Worm (Caenorhabditis elegans) whole organism, late embryonic: Measurements from ENCODE around the gene scl-26.

Experiments
- F13H6.1 ChIP-seq: sonication (generic microtip); optimal IDR thresholded peaks from 2 replicates; lab custom pipeline; 2016; ENCODE audit warnings: missing genetic modification characterization, missing compliant biosample characterization
- ceh-2 ChIP-seq: sonication (generic microtip); optimal IDR thresholded peaks from 2 replicates; lab custom pipeline; 2016; ENCODE audit warnings: missing genotype, missing genetic modification characterization, missing compliant biosample characterization
- ceh-9 ChIP-seq: sonication (generic microtip); optimal IDR thresholded peaks from 2 replicates; lab custom pipeline; 2016; ENCODE audit warnings: mild to moderate bottlenecking, missing genetic modification characterization, inconsistent platforms, missing compliant biosample characterization
- dve-1 ChIP-seq: sonication (generic microtip); optimal IDR thresholded peaks from 2 replicates; lab custom pipeline; 2017; ENCODE audit warnings: antibody characterized with exemption, mild to moderate bottlenecking, missing genetic modification characterization, missing compliant biosample characterization
- elt-2 ChIP-seq: sonication (generic microtip); optimal IDR thresholded peaks from 2 replicates; lab custom pipeline; 2016; ENCODE audit warnings: missing genetic modification reagents, missing genetic modification characterization, missing compliant biosample characterization
- elt-4 ChIP-seq: sonication (generic microtip); optimal IDR thresholded peaks from 2 replicates; lab custom pipeline; 2016; ENCODE audit warnings: missing genetic modification characterization, missing compliant biosample characterization
- ets-4 ChIP-seq: sonication (generic microtip); optimal IDR thresholded peaks from 2 replicates; lab custom pipeline; 2016; ENCODE audit warnings: missing genetic modification characterization, missing compliant biosample characterization
- gmeb-2 ChIP-seq: sonication (generic microtip); optimal IDR thresholded peaks from 2 replicates; lab custom pipeline; 2016; ENCODE audit warnings: missing genetic modification characterization, inconsistent platforms, missing compliant biosample characterization
- hlh-30 ChIP-seq: sonication (generic microtip); optimal IDR thresholded peaks from 2 replicates; lab custom pipeline; 2017; ENCODE audit warnings: antibody characterized with exemption, missing genetic modification characterization, missing compliant biosample characterization; ENCODE audit not compliant: insufficient read depth
- lin-11 ChIP-seq: fragments of 200-800 bp; sonication (Bioruptor generic); optimal IDR thresholded peaks from 2 replicates; lab custom pipeline; 2018; ENCODE audit warnings: mild to moderate bottlenecking, missing genetic modification characterization, missing compliant biosample characterization
- pqm-1 ChIP-seq: sonication (generic microtip); optimal IDR thresholded peaks from 2 replicates; lab custom pipeline; 2016; ENCODE audit warnings: missing genetic modification characterization, missing compliant biosample characterization
- pros-1 ChIP-seq: fragments of 150-350 bp; optimal IDR thresholded peaks from 2 replicates; lab custom pipeline; 2014; ENCODE audit warnings: missing biosample characterization, missing genetic modification reagents, missing genetic modification characterization
- tbx-2 ChIP-seq: sonication (generic microtip); optimal IDR thresholded peaks from 2 replicates; lab custom pipeline; 2016; ENCODE audit warnings: missing genetic modification characterization, missing compliant biosample characterization

ce11 chrV:7622011-7622465 lies 20.7 kb upstream of the scl-26 start, which contains the start of gene C50E3.12:
- TF ChIP-seq pros-1 (no peak), pqm-1 (no peak), lin-11 (no peak), ceh-2 (tag; lab: Kevin White, UChicago) (no peak), elt-4 (tag; lab: Kevin White, UChicago) (no peak), dve-1 (no peak), elt-2 (no peak), gmeb-2 (no peak), hlh-30 (tag; lab: Kevin White, UChicago) (no peak), tbx-2 (no peak), ets-4 (tag; lab: Kevin White, UChicago) (no peak), ceh-9 (tag; lab: Kevin White, UChicago) (no peak), F13H6.1 (tag; lab: Kevin White, UChicago) (no peak)
